Fruit fly (Drosophila melanogaster): ENCODE measurements around the gene Cpr35B.

Gene Cpr35B

DNA sequence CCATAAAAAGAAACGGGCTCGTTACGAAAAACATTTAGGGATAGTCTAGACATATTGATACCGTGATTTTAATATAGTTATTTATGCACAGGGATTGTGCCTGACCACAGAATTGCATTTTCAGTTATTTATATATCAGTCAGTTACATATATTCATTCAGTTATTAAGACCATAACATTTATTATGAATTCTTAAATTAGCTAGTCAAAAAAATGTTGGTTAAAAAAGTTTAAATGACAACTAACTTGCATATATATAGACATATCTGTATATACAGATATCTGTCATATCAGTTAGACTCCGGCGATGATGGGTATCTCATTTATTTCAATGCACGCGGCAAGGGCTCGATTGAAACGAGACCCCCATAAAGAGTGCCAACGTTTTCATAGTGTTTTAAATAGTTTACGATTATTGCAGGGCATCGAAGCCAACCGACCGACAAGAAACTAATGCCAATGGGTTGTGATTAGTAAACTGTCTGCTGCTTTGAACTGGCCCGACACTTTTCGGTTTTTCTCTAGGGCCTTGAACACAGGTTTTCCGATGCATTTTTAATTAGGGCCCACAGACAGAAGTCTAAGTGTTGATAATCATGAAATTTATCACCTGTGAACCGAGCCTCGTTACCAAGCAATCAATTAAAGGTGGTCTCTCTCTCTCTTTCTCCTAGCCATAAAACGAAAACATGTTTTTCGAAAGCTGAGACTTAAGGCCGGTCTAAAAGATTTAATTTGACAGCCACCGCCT lies 37.8 kb upstream of the Cpr35B start (continued):
- TF ChIP-seq en (GFP tag; optimal IDR thresholded peaks at IDR 0.05) = peak; percentile 35
- peak; percentile 80 for TF ChIP-seq CG8388 (GFP tag; optimal IDR thresholded peaks at IDR 0.05)
- no peak for TF ChIP-seq CG15479 (GFP tag; optimal IDR thresholded peaks at IDR 0.05)
- TF ChIP-seq ranshi (GFP tag; IDR thresholded peaks at IDR 0.05) = peak; percentile 27; the same call in 1 of the 2 replicates
- peak; percentile 85 for TF ChIP-seq Oli (tag; optimal IDR thresholded peaks at IDR 0.05)
- no peak for TF ChIP-seq CG14014 (GFP tag; IDR thresholded peaks at IDR 0.05)
- peak; percentile 71 for TF ChIP-seq CG8281 (tag; optimal IDR thresholded peaks at IDR 0.05)
- peak; percentile 22 for TF ChIP-seq CG31365 (tag; optimal IDR thresholded peaks at IDR 0.05)
- no peak for TF ChIP-seq CG42726 (GFP tag; IDR thresholded peaks at IDR 0.05; ENCODE audit: partially characterized antibody)
- TF ChIP-seq Blimp-1 (GFP tag; optimal IDR thresholded peaks at IDR 0.05) = peak; percentile 85
- no peak for TF ChIP-seq tx (GFP tag; optimal IDR thresholded peaks at IDR 0.05)
- peak; percentile 85 for TF ChIP-seq CG32772 (GFP tag; IDR thresholded peaks at IDR 0.05)
- TF ChIP-seq ATbp (GFP tag; optimal IDR thresholded peaks at IDR 0.05) = peak; percentile 62
- peak; percentile 42 for TF ChIP-seq CG6854 (GFP tag; optimal IDR thresholded peaks at IDR 0.05)
- TF ChIP-seq Hand (GFP tag; optimal IDR thresholded peaks at IDR 0.05) = no peak
- TF ChIP-seq al (GFP tag; IDR thresholded peaks at IDR 0.05) = no peak
- peak; percentile 25 for TF ChIP-seq CTCF (GFP tag; optimal IDR thresholded peaks at IDR 0.05)
- peak; percentile 57 for TF ChIP-seq PHDP (tag; optimal IDR thresholded peaks at IDR 0.05)
- TF ChIP-seq CG14441 (GFP tag; IDR thresholded peaks at IDR 0.05) = peak; percentile 70
- no peak for TF ChIP-seq ham (GFP tag; IDR thresholded peaks at IDR 0.05)
- no peak for TF ChIP-seq trh (GFP tag; optimal IDR thresholded peaks at IDR 0.05)
- 0 out of 2 replicates have a peak, but pooled peaks have one; percentile 24 for TF ChIP-seq CG6272 (GFP tag; IDR thresholded peaks at IDR 0.05)
- no peak for TF ChIP-seq knrl (GFP tag; IDR thresholded peaks at IDR 0.05; ENCODE audit: partially characterized antibody)
- TF ChIP-seq CG10654 (GFP tag; optimal IDR thresholded peaks at IDR 0.05) = peak; percentile 79
- no peak for TF ChIP-seq CG13287 (GFP tag; IDR thresholded peaks at IDR 0.05; ENCODE audit: partially characterized antibody)
- TF ChIP-seq Mad (GFP tag; optimal IDR thresholded peaks at IDR 0.05) = no peak
- no peak for TF ChIP-seq chinmo (GFP tag; IDR thresholded peaks at IDR 0.05; ENCODE audit: partially characterized antibody)
- TF ChIP-seq emc (GFP tag; optimal IDR thresholded peaks at IDR 0.05) = no peak
- peak; percentile 60 for TF ChIP-seq Meics (GFP tag; optimal IDR thresholded peaks at IDR 0.05)
- TF ChIP-seq exex (tag; optimal IDR thresholded peaks at IDR 0.05) = no peak
- TF ChIP-seq CG14667 (GFP tag; IDR thresholded peaks at IDR 0.05) = peak; percentile 53; the same call in 1 of the 2 replicates
- 0 out of 3 replicates have a peak, but pooled peaks have one; percentile 12 for TF ChIP-seq ken (GFP tag; IDR thresholded peaks at IDR 0.05)
- no peak for TF ChIP-seq HmgZ (tag; optimal IDR thresholded peaks at IDR 0.05)
- TF ChIP-seq CG11695 (GFP tag; IDR thresholded peaks at IDR 0.05) = peak; percentile 76
- TF ChIP-seq bcd (GFP tag; optimal IDR thresholded peaks at IDR 0.05) = peak; percentile 68
- peak; percentile 70 for TF ChIP-seq CG6254 (GFP tag; optimal IDR thresholded peaks at IDR 0.05)
- TF ChIP-seq CG16815 (GFP tag; optimal IDR thresholded peaks at IDR 0.05) = peak; percentile 66
- TF ChIP-seq run (tag; optimal IDR thresholded peaks at IDR 0.05) = peak; percentile 12
- no peak for TF ChIP-seq CG33213 (GFP tag; optimal IDR thresholded peaks at IDR 0.05)
- TF ChIP-seq CG6175 (GFP tag; IDR thresholded peaks at IDR 0.05) = no peak
- TF ChIP-seq cato (GFP tag; optimal IDR thresholded peaks at IDR 0.05; ENCODE audit: borderline replicate concordance) = peak; percentile 26
- TF ChIP-seq Mes4 (GFP tag; optimal IDR thresholded peaks at IDR 0.05) = peak; percentile 52
- TF ChIP-seq CG34224 (GFP tag; IDR thresholded peaks at IDR 0.05; ENCODE audit: partially characterized antibody) = no peak
- peak; percentile 80 for TF ChIP-seq CG12391 (tag; optimal IDR thresholded peaks at IDR 0.05)
- peak; percentile 47 for TF ChIP-seq pum (GFP tag; optimal IDR thresholded peaks at IDR 0.05)
- no peak for TF ChIP-seq Nf-YA (GFP tag; IDR thresholded peaks at IDR 0.05)
- peak in 1 of 2 experiments; percentile 16 for TF ChIP-seq dpn (GFP tag; optimal IDR thresholded peaks at IDR 0.05)
- peak; percentile 67 for TF ChIP-seq gcm (GFP tag; optimal IDR thresholded peaks at IDR 0.05)
- no peak for TF ChIP-seq HLH4C (GFP tag; IDR thresholded peaks at IDR 0.05; ENCODE audit: partially characterized antibody)

Data from whole organism, embryonic.